Worm (Caenorhabditis elegans) whole organism, young adult: ENCODE results near the gene F32D8.1.
A peak's percentile ranks its signal among the peaks of the same experiment; 100 is the strongest.

Experiments used
- B0336.3 ChIP-seq: fragments of 200-800 bp; sonication (Bioruptor generic); IDR thresholded peaks from 2 replicates; pipeline ENCODE4 v1.3.6; 2022; ENCODE audit warnings: missing genetic modification characterization, missing compliant biosample characterization
- F10E7.11 ChIP-seq: sonication (generic microtip); optimal IDR thresholded peaks from 2 replicates; lab custom pipeline; 2017; ENCODE audit warnings: mild to moderate bottlenecking, missing genetic modification characterization, moderate library complexity, missing compliant biosample characterization
- F22D6.2 ChIP-seq: sonication (generic microtip); optimal IDR thresholded peaks from 2 replicates; lab custom pipeline; 2016; ENCODE audit warnings: mild to moderate bottlenecking, missing genetic modification characterization, missing compliant biosample characterization
- F33H1.4 ChIP-seq: fragments of 200-800 bp; sonication (Bioruptor generic); IDR thresholded peaks from 2 replicates; pipeline ENCODE4 v1.3.6; 2022; ENCODE audit warnings: missing genetic modification reagents, missing genetic modification characterization, missing compliant biosample characterization
- F39B2.1 ChIP-seq: fragments of 200-800 bp; sonication (Bioruptor generic); IDR thresholded peaks from 2 replicates; pipeline ENCODE4 v1.3.6; 2022; ENCODE audit warnings: missing genetic modification reagents, missing genetic modification characterization, missing compliant biosample characterization
- F49E8.2 ChIP-seq: sonication (generic microtip); optimal IDR thresholded peaks from 3 replicates; lab custom pipeline; 2017; ENCODE audit warnings: missing genetic modification characterization, mild to moderate bottlenecking, missing compliant biosample characterization, antibody characterized with exemption, moderate library complexity; ENCODE audit not compliant: insufficient read depth
- F52B5.7 ChIP-seq: sonication (generic microtip); optimal IDR thresholded peaks from 2 replicates; lab custom pipeline; 2016; ENCODE audit warnings: mild to moderate bottlenecking, missing genetic modification characterization, missing compliant biosample characterization
- Y67H2A.10 ChIP-seq: fragments of 200-800 bp; sonication (Bioruptor generic); conservative IDR thresholded peaks from 2 replicates; pipeline ENCODE4 v1.3.6; 2022; ENCODE audit warnings: missing genetic modification reagents, missing genetic modification characterization, missing compliant biosample characterization
- Y95B8A.8 ChIP-seq: fragments of 200-800 bp; sonication (Bioruptor generic); IDR thresholded peaks from 2 replicates; pipeline ENCODE4 v1.3.6; 2022; ENCODE audit warnings: missing genetic modification reagents, missing genetic modification characterization, missing compliant biosample characterization
- atf-7 ChIP-seq: sonication (generic microtip); optimal IDR thresholded peaks from 2 replicates; lab custom pipeline; 2017; ENCODE audit warnings: mild to moderate bottlenecking, missing genetic modification characterization, missing compliant biosample characterization
- attf-3 ChIP-seq: fragments of 200-800 bp; sonication (Bioruptor generic); conservative IDR thresholded peaks from 2 replicates; pipeline ENCODE4 v1.3.6; 2022; ENCODE audit warnings: missing genetic modification reagents, missing genetic modification characterization, missing compliant biosample characterization
- attf-5 ChIP-seq: fragments of 200-800 bp; sonication (Bioruptor generic); optimal IDR thresholded peaks from 2 replicates; lab custom pipeline; 2018; ENCODE audit warnings: mild to moderate bottlenecking, missing genetic modification characterization, missing compliant biosample characterization
- bed-1 ChIP-seq: fragments of 200-800 bp; sonication (Bioruptor generic); IDR thresholded peaks from 2 replicates; pipeline ENCODE4 v1.3.6; 2022; ENCODE audit warnings: missing genetic modification reagents, missing genetic modification characterization, missing compliant biosample characterization
- ceh-40 ChIP-seq: fragments of 200-800 bp; sonication (Bioruptor generic); IDR thresholded peaks from 2 replicates; pipeline ENCODE4 v1.3.6; 2022; ENCODE audit warnings: missing genetic modification characterization, missing compliant biosample characterization
- chd-7 ChIP-seq: sonication (generic microtip); optimal IDR thresholded peaks from 2 replicates; lab custom pipeline; 2016; ENCODE audit warnings: mild to moderate bottlenecking, missing genetic modification characterization, moderate library complexity, missing compliant biosample characterization
- dpl-1 ChIP-seq: fragments of 150-350 bp; optimal IDR thresholded peaks from 2 replicates; lab custom pipeline; 2014; ENCODE audit warnings: missing biosample characterization, missing genetic modification reagents, missing genetic modification characterization
- egl-44 ChIP-seq: fragments of 200-800 bp; sonication (Bioruptor generic); IDR thresholded peaks from 2 replicates; pipeline ENCODE4 v1.3.6; 2022; ENCODE audit warnings: missing genetic modification reagents, missing genetic modification characterization, missing compliant biosample characterization
- fkh-3 ChIP-seq: sonication (generic microtip); optimal IDR thresholded peaks from 2 replicates; lab custom pipeline; 2016; ENCODE audit warnings: mild to moderate bottlenecking, missing genetic modification characterization, missing compliant biosample characterization
- gei-17 ChIP-seq: fragments of 200-800 bp; sonication (Bioruptor generic); optimal IDR thresholded peaks from 2 replicates; lab custom pipeline; 2018; ENCODE audit warnings: mild to moderate bottlenecking, missing genetic modification characterization, missing compliant biosample characterization
- hmg-20 ChIP-seq: fragments of 200-800 bp; sonication (Bioruptor generic); IDR thresholded peaks from 2 replicates; pipeline ENCODE4 v1.3.6; 2022; ENCODE audit warnings: missing genetic modification reagents, missing genetic modification characterization, missing compliant biosample characterization
- lin-40 ChIP-seq: sonication (generic microtip); optimal IDR thresholded peaks from 2 replicates; lab custom pipeline; 2016; ENCODE audit warnings: missing genetic modification characterization, mild to moderate bottlenecking, missing compliant biosample characterization, missing genotype, missing genetic modification reagents
- lin-54 ChIP-seq: fragments of 200-800 bp; sonication (Bioruptor generic); optimal IDR thresholded peaks from 2 replicates; lab custom pipeline; 2018; ENCODE audit warnings: mild to moderate bottlenecking, missing genetic modification characterization, missing compliant biosample characterization
- lir-1 ChIP-seq: fragments of 200-800 bp; sonication (Bioruptor generic); conservative IDR thresholded peaks from 2 replicates; pipeline ENCODE4 v1.3.6; 2022; ENCODE audit warnings: missing genetic modification reagents, missing genetic modification characterization, missing compliant biosample characterization
- lsl-1 ChIP-seq: fragments of 200-800 bp; sonication (Bioruptor generic); optimal IDR thresholded peaks from 2 replicates; lab custom pipeline; 2018; ENCODE audit warnings: mild to moderate bottlenecking, missing genetic modification characterization, moderate library complexity, missing compliant biosample characterization
- madf-10 ChIP-seq: sonication (generic microtip); optimal IDR thresholded peaks from 2 replicates; lab custom pipeline; 2016; ENCODE audit warnings: mild to moderate bottlenecking, missing genetic modification characterization, missing compliant biosample characterization
- madf-8 ChIP-seq: fragments of 200-800 bp; sonication (Bioruptor generic); conservative IDR thresholded peaks from 2 replicates; pipeline ENCODE4 v1.3.6; 2022; ENCODE audit warnings: missing genetic modification reagents, missing genetic modification characterization, missing compliant biosample characterization
- mes-4 ChIP-seq: sonication (generic microtip); optimal IDR thresholded peaks from 2 replicates; lab custom pipeline; 2016; ENCODE audit warnings: missing genotype, missing genetic modification characterization, missing compliant biosample characterization
- mxl-1 ChIP-seq: sonication (generic microtip); optimal IDR thresholded peaks from 2 replicates; lab custom pipeline; 2016; ENCODE audit warnings: missing genetic modification characterization, missing compliant biosample characterization
- nfya-1 ChIP-seq: sonication (generic microtip); optimal IDR thresholded peaks from 2 replicates; lab custom pipeline; 2017; ENCODE audit warnings: antibody characterized with exemption, missing compliant biosample characterization, missing genetic modification characterization, borderline replicate concordance; ENCODE audit not compliant: insufficient read depth
- nfyb-1 ChIP-seq: fragments of 200-800 bp; sonication (Bioruptor generic); IDR thresholded peaks from 2 replicates; pipeline ENCODE4 v1.3.6; 2022; ENCODE audit warnings: missing genetic modification reagents, missing genetic modification characterization, missing compliant biosample characterization
- nhr-27 ChIP-seq: fragments of 200-800 bp; sonication (Bioruptor generic); optimal IDR thresholded peaks from 2 replicates; lab custom pipeline; 2018; ENCODE audit warnings: mild to moderate bottlenecking, missing genetic modification characterization, moderate library complexity, missing compliant biosample characterization
- nhr-80 ChIP-seq: sonication (generic microtip); optimal IDR thresholded peaks from 2 replicates; lab custom pipeline; 2016; ENCODE audit warnings: missing genetic modification characterization, missing compliant biosample characterization
- pha-4 ChIP-seq: fragments of 150-350 bp; sonication (generic microtip); optimal IDR thresholded peaks from 2 replicates; lab custom pipeline; 2014; ENCODE audit warnings: missing biosample characterization, missing genetic modification reagents, missing genetic modification characterization
- rcor-1 ChIP-seq: fragments of 200-800 bp; sonication (Bioruptor generic); IDR thresholded peaks from 2 replicates; pipeline ENCODE4 v1.3.6; 2022; ENCODE audit warnings: missing genetic modification reagents, missing genetic modification characterization, missing compliant biosample characterization
- snpc-1.3 ChIP-seq: sonication (generic microtip); optimal IDR thresholded peaks from 2 replicates; lab custom pipeline; 2017; ENCODE audit warnings: missing genetic modification characterization, mild to moderate bottlenecking, missing compliant biosample characterization, antibody characterized with exemption, moderate library complexity, missing genotype, missing genetic modification reagents; ENCODE audit not compliant: insufficient read depth
- tbp1 ChIP-seq: fragments of 200-800 bp; sonication (Bioruptor generic); optimal IDR thresholded peaks from 2 replicates; lab custom pipeline; 2018; ENCODE audit warnings: mild to moderate bottlenecking, missing genetic modification characterization, missing compliant biosample characterization
- xnd-1 ChIP-seq: sonication (generic microtip); optimal IDR thresholded peaks from 2 replicates; lab custom pipeline; 2016; ENCODE audit warnings: missing genotype, missing genetic modification reagents, missing genetic modification characterization, missing compliant biosample characterization
- zfh-2 ChIP-seq: fragments of 200-800 bp; sonication (Bioruptor generic); conservative IDR thresholded peaks from 2 replicates; pipeline ENCODE4 v1.3.6; 2022; ENCODE audit warnings: missing genetic modification reagents, missing genetic modification characterization, missing compliant biosample characterization
- zim-3 ChIP-seq: sonication (generic microtip); optimal IDR thresholded peaks from 2 replicates; lab custom pipeline; 2017; ENCODE audit warnings: mild to moderate bottlenecking, missing genetic modification characterization, moderate library complexity, missing compliant biosample characterization
- ztf-22 ChIP-seq: fragments of 200-800 bp; sonication (Bioruptor generic); optimal IDR thresholded peaks from 2 replicates; lab custom pipeline; 2018; ENCODE audit warnings: mild to moderate bottlenecking, missing genetic modification characterization, moderate library complexity, missing compliant biosample characterization
- ztf-28 ChIP-seq: fragments of 200-800 bp; sonication (Bioruptor generic); IDR thresholded peaks from 2 replicates; pipeline ENCODE4 v1.3.6; 2022; ENCODE audit warnings: missing genetic modification reagents, missing genetic modification characterization, missing compliant biosample characterization
- ztf-6 ChIP-seq: fragments of 200-800 bp; sonication (Bioruptor generic); IDR thresholded peaks from 2 replicates; pipeline ENCODE4 v1.3.6; 2022; ENCODE audit warnings: missing genetic modification reagents, missing genetic modification characterization, missing compliant biosample characterization

Gene F32D8.1

ce11 chrV:10874938-10875599 lies 5.6 kb upstream of the F32D8.1 start (continued):
- TF ChIP-seq Y67H2A.10 (GFP tag; lab: Robert Waterston, UW) (no peak), pha-4 (tag; lab: Kevin White, UChicago) (no peak), ceh-40 (GFP tag; lab: Robert Waterston, UW) (no peak), fkh-3 (tag; lab: Kevin White, UChicago) (no peak)

ce11 chrV:10876512-10876911 lies 4.1 kb upstream of the F32D8.1 start:
- TF ChIP-seq lin-54 (GFP tag; lab: Kevin White, UChicago) (no peak), B0336.3 (GFP tag; lab: Robert Waterston, UW) (no peak), F52B5.7 (tag; lab: Kevin White, UChicago) (no peak), chd-7 (tag; lab: Kevin White, UChicago) (no peak), pha-4 (tag; lab: Kevin White, UChicago) (no peak), atf-7 (tag; lab: Kevin White, UChicago) (no peak), rcor-1 (GFP tag; lab: Robert Waterston, UW) (no peak), nfya-1 (tag; lab: Kevin White, UChicago) (no peak), madf-10 (tag; lab: Kevin White, UChicago) (no peak), nhr-80 (tag; lab: Kevin White, UChicago) (no peak), lir-1 (GFP tag; lab: Robert Waterston, UW) (no peak), nhr-27 (tag; lab: Kevin White, UChicago) (no peak), mes-4 (tag; lab: Kevin White, UChicago) (no peak), bed-1 (GFP tag; lab: Robert Waterston, UW) (no peak), snpc-1.3 (tag; lab: Kevin White, UChicago) (no peak), attf-3 (no peak), attf-5 (GFP tag; lab: Kevin White, UChicago) (no peak), lin-40 (tag; lab: Kevin White, UChicago) (no peak)

ce11 chrV:10877808-10878600 lies 2.6 kb upstream of the F32D8.1 start:
- TF ChIP-seq dpl-1 (GFP tag; lab: Kevin White, UChicago) (no peak), mxl-1 (tag; lab: Kevin White, UChicago) (no peak), xnd-1 (tag; lab: Kevin White, UChicago) (no peak), ztf-22 (GFP tag; lab: Kevin White, UChicago) (peak; percentile 25), nhr-80 (tag; lab: Kevin White, UChicago) (peak; percentile 86), F52B5.7 (tag; lab: Kevin White, UChicago) (no peak), hmg-20 (GFP tag; lab: Robert Waterston, UW) (no peak), ztf-6 (GFP tag; lab: Robert Waterston, UW) (no peak), lsl-1 (GFP tag; lab: Kevin White, UChicago) (no peak)

- no peak for TF ChIP-seq F22D6.2 (tag; lab: Kevin White, UChicago)
- TF ChIP-seq F49E8.2 (tag; lab: Kevin White, UChicago): no peak
- TF ChIP-seq nfyb-1 (GFP tag; lab: Robert Waterston, UW): no peak
- TF ChIP-seq gei-17: no peak
- TF ChIP-seq F33H1.4 (GFP tag; lab: Robert Waterston, UW): no peak
- TF ChIP-seq atf-7 (tag; lab: Kevin White, UChicago): no peak
- TF ChIP-seq F39B2.1 (GFP tag; lab: Robert Waterston, UW): no peak
- no peak for TF ChIP-seq F10E7.11
- TF ChIP-seq rcor-1 (GFP tag; lab: Robert Waterston, UW): no peak
- no peak for TF ChIP-seq madf-8 (GFP tag; lab: Robert Waterston, UW)
- no peak for TF ChIP-seq egl-44 (GFP tag; lab: Robert Waterston, UW)
- no peak for TF ChIP-seq ztf-28 (GFP tag; lab: Robert Waterston, UW)
- TF ChIP-seq ceh-40 (GFP tag; lab: Robert Waterston, UW): no peak
- TF ChIP-seq tbp1: no peak
- TF ChIP-seq Y95B8A.8: no peak
- TF ChIP-seq zfh-2 (GFP tag; lab: Robert Waterston, UW): no peak
- no peak for TF ChIP-seq zim-3 (tag; lab: Kevin White, UChicago)
These were observed 2.8 kb downstream of the F32D8.1 start, which contains the start of gene F32D8.2 for ce11 chrV:10883478-10883877. F32D8.2 (plus strand) TSS chrV:10883778.
